Worm (Caenorhabditis elegans): Measurements from ENCODE around the gene tbb-4.

DNA sequence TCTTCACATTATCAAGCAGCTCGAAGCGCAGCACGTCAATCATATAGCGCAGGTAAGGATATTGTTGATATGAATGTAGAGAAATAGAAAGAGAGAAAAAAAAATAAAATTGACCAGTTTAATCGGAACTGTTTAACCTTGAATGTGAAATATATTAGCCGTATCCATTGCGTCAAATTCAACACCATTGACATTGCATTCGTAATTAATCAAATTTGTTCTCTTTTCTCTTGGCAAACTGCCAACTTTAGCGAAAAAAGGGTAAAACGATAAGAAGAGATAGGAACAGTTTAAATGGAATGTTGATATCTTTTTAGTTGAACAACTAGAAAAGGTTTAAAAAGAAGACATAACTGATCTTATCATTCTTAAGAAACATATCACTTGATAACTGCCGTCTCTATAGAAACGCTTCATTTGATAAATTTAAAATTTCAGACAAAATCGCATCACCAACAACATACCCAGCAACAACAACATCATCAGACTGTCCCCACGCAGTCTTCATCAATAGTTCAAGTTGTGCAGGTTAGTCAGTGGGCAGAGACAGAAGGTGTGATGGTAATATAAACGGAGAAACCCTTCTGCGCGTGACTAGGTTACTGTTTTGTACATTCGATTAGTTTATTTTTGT, 33.0 kb downstream of the tbb-4 start:
- no peak for TF ChIP-seq ceh-36 (tag; optimal IDR thresholded peaks at IDR 0.05)
- no peak for TF ChIP-seq B0310.2 (tag; optimal IDR thresholded peaks at IDR 0.05)
- TF ChIP-seq flt-1 (GFP tag; IDR thresholded peaks at IDR 0.05), result no peak
- no peak for TF ChIP-seq pes-1 (GFP tag; IDR thresholded peaks at IDR 0.05)
- TF ChIP-seq hnd-1 (tag; optimal IDR thresholded peaks at IDR 0.05), result no peak
- no peak for TF ChIP-seq hmbx-1 (tag; optimal IDR thresholded peaks at IDR 0.05)
- no peak for TF ChIP-seq ama-1 (optimal IDR thresholded peaks at IDR 0.05)
- TF ChIP-seq ceh-13 (GFP tag; optimal IDR thresholded peaks at IDR 0.05), result no peak

Data from whole organism, early embryonic.